Worm (Caenorhabditis elegans) whole organism, young adult: Measurements from ENCODE around the gene crh-2.

Experiments
- B0035.1 ChIP-seq: sonication (generic microtip); optimal IDR thresholded peaks from 2 replicates; lab custom pipeline; 2016; ENCODE audit warnings: missing genetic modification characterization, mild to moderate bottlenecking, missing compliant biosample characterization, missing genotype, missing genetic modification reagents
- F10E7.11 ChIP-seq: sonication (generic microtip); optimal IDR thresholded peaks from 2 replicates; lab custom pipeline; 2017; ENCODE audit warnings: mild to moderate bottlenecking, missing genetic modification characterization, moderate library complexity, missing compliant biosample characterization
- F23B12.7 ChIP-seq: sonication (generic microtip); optimal IDR thresholded peaks from 2 replicates; lab custom pipeline; 2017; ENCODE audit warnings: missing genetic modification characterization, mild to moderate bottlenecking, missing compliant biosample characterization, antibody characterized with exemption, moderate library complexity; ENCODE audit not compliant: insufficient read depth
- F33H1.4 ChIP-seq: fragments of 200-800 bp; sonication (Bioruptor generic); IDR thresholded peaks from 2 replicates; pipeline ENCODE4 v1.3.6; 2022; ENCODE audit warnings: missing genetic modification reagents, missing genetic modification characterization, missing compliant biosample characterization
- F39B2.1 ChIP-seq: fragments of 200-800 bp; sonication (Bioruptor generic); IDR thresholded peaks from 2 replicates; pipeline ENCODE4 v1.3.6; 2022; ENCODE audit warnings: missing genetic modification reagents, missing genetic modification characterization, missing compliant biosample characterization
- F52B5.7 ChIP-seq: sonication (generic microtip); optimal IDR thresholded peaks from 2 replicates; lab custom pipeline; 2016; ENCODE audit warnings: mild to moderate bottlenecking, missing genetic modification characterization, missing compliant biosample characterization
- F57A8.1 ChIP-seq: fragments of 200-800 bp; sonication (Bioruptor generic); optimal IDR thresholded peaks from 2 replicates; lab custom pipeline; 2018; ENCODE audit warnings: mild to moderate bottlenecking, missing genetic modification characterization, moderate library complexity, missing compliant biosample characterization
- F57C9.4 ChIP-seq: sonication (generic microtip); optimal IDR thresholded peaks from 2 replicates; lab custom pipeline; 2017; ENCODE audit warnings: mild to moderate bottlenecking, missing genetic modification characterization, missing compliant biosample characterization
- Y53F4B.3 ChIP-seq: fragments of 200-800 bp; sonication (Bioruptor generic); IDR thresholded peaks from 2 replicates; pipeline ENCODE4 v1.3.6; 2022; ENCODE audit warnings: missing genetic modification reagents, missing genetic modification characterization, missing compliant biosample characterization
- aptf-3 ChIP-seq: fragments of 200-800 bp; sonication (Bioruptor generic); IDR thresholded peaks from 2 replicates; pipeline ENCODE4 v1.3.6; 2022; ENCODE audit warnings: missing genetic modification characterization, missing compliant biosample characterization
- atf-7 ChIP-seq: sonication (generic microtip); optimal IDR thresholded peaks from 2 replicates; lab custom pipeline; 2017; ENCODE audit warnings: mild to moderate bottlenecking, missing genetic modification characterization, missing compliant biosample characterization
- bed-1 ChIP-seq: fragments of 200-800 bp; sonication (Bioruptor generic); IDR thresholded peaks from 2 replicates; pipeline ENCODE4 v1.3.6; 2022; ENCODE audit warnings: missing genetic modification reagents, missing genetic modification characterization, missing compliant biosample characterization
- cebp-1 ChIP-seq, 2 experiments: fragments of 200-800 bp in 1 of 2; sonication (Bioruptor generic) in 1 of 2; sonication (generic microtip) in 1 of 2; IDR thresholded peaks in 1 of 2; optimal IDR thresholded peaks in 1 of 2; 2 replicates each; pipeline versions ENCODE4 v1.3.6 to Lab custom; 2017 to 2022; ENCODE audit warnings: missing compliant biosample characterization in 2 of 2, missing genetic modification characterization in 2 of 2, mild to moderate bottlenecking in 1 of 2, missing genetic modification reagents in 1 of 2, moderate library complexity in 1 of 2
- ceh-100 ChIP-seq: fragments of 200-800 bp; sonication (Bioruptor generic); IDR thresholded peaks from 2 replicates; pipeline ENCODE4 v1.3.6; 2022; ENCODE audit warnings: missing genetic modification reagents, missing genetic modification characterization, missing compliant biosample characterization
- ceh-58 ChIP-seq: fragments of 200-800 bp; sonication (Bioruptor generic); IDR thresholded peaks from 2 replicates; pipeline ENCODE4 v1.3.6; 2022; ENCODE audit warnings: missing genetic modification characterization, missing compliant biosample characterization
- chd-7 ChIP-seq: sonication (generic microtip); optimal IDR thresholded peaks from 2 replicates; lab custom pipeline; 2016; ENCODE audit warnings: mild to moderate bottlenecking, missing genetic modification characterization, moderate library complexity, missing compliant biosample characterization
- dpl-1 ChIP-seq: fragments of 150-350 bp; optimal IDR thresholded peaks from 2 replicates; lab custom pipeline; 2014; ENCODE audit warnings: missing biosample characterization, missing genetic modification reagents, missing genetic modification characterization
- egl-44 ChIP-seq: fragments of 200-800 bp; sonication (Bioruptor generic); IDR thresholded peaks from 2 replicates; pipeline ENCODE4 v1.3.6; 2022; ENCODE audit warnings: missing genetic modification reagents, missing genetic modification characterization, missing compliant biosample characterization
- egrh-3 ChIP-seq: fragments of 200-800 bp; sonication (Bioruptor generic); IDR thresholded peaks from 2 replicates; pipeline ENCODE4 v1.3.6; 2022; ENCODE audit warnings: missing genetic modification reagents, missing genetic modification characterization, missing compliant biosample characterization
- fkh-3 ChIP-seq: sonication (generic microtip); optimal IDR thresholded peaks from 2 replicates; lab custom pipeline; 2016; ENCODE audit warnings: mild to moderate bottlenecking, missing genetic modification characterization, missing compliant biosample characterization
- hsf-1 ChIP-seq: fragments of 200-800 bp; sonication (Bioruptor generic); IDR thresholded peaks from 2 replicates; pipeline ENCODE4 v1.3.6; 2022; ENCODE audit warnings: missing genetic modification reagents, missing genetic modification characterization, missing compliant biosample characterization
- lag-1 ChIP-seq: fragments of 200-800 bp; sonication (Bioruptor generic); IDR thresholded peaks from 2 replicates; pipeline ENCODE4 v1.3.6; 2022; ENCODE audit warnings: missing genetic modification reagents, missing genetic modification characterization, missing compliant biosample characterization
- lin-54 ChIP-seq: fragments of 200-800 bp; sonication (Bioruptor generic); optimal IDR thresholded peaks from 2 replicates; lab custom pipeline; 2018; ENCODE audit warnings: mild to moderate bottlenecking, missing genetic modification characterization, missing compliant biosample characterization
- madf-3 ChIP-seq: fragments of 200-800 bp; sonication (Bioruptor generic); IDR thresholded peaks from 2 replicates; pipeline ENCODE4 v1.3.6; 2022; ENCODE audit warnings: missing genetic modification reagents, missing genetic modification characterization, missing compliant biosample characterization
- mes-4 ChIP-seq: sonication (generic microtip); optimal IDR thresholded peaks from 2 replicates; lab custom pipeline; 2016; ENCODE audit warnings: missing genotype, missing genetic modification characterization, missing compliant biosample characterization
- nfya-2 ChIP-seq: fragments of 200-800 bp; sonication (Bioruptor generic); IDR thresholded peaks from 2 replicates; pipeline ENCODE4 v1.3.6; 2022; ENCODE audit warnings: missing genetic modification reagents, missing genetic modification characterization, missing compliant biosample characterization
- nfyb-1 ChIP-seq: fragments of 200-800 bp; sonication (Bioruptor generic); IDR thresholded peaks from 2 replicates; pipeline ENCODE4 v1.3.6; 2022; ENCODE audit warnings: missing genetic modification reagents, missing genetic modification characterization, missing compliant biosample characterization
- nhr-80 ChIP-seq: sonication (generic microtip); optimal IDR thresholded peaks from 2 replicates; lab custom pipeline; 2016; ENCODE audit warnings: missing genetic modification characterization, missing compliant biosample characterization
- pbrm-1 ChIP-seq: fragments of 200-800 bp; sonication (Bioruptor generic); IDR thresholded peaks from 2 replicates; pipeline ENCODE4 v1.3.6; 2022; ENCODE audit warnings: missing genetic modification reagents, missing genetic modification characterization, missing compliant biosample characterization
- rpc-1 ChIP-seq, 2 experiments: fragments of 150-350 bp in 1 of 2; sonication (generic microtip) in 1 of 2; optimal IDR thresholded peaks; 2 replicates each; lab custom pipeline; 2014 to 2018; ENCODE audit warnings: missing biosample characterization in 1 of 2, missing genetic modification characterization in 1 of 2, missing genetic modification reagents in 1 of 2, missing genotype in 1 of 2
- snpc-1.3 ChIP-seq: sonication (generic microtip); optimal IDR thresholded peaks from 2 replicates; lab custom pipeline; 2017; ENCODE audit warnings: missing genetic modification characterization, mild to moderate bottlenecking, missing compliant biosample characterization, antibody characterized with exemption, moderate library complexity, missing genotype, missing genetic modification reagents; ENCODE audit not compliant: insufficient read depth
- sptf-2 ChIP-seq: fragments of 200-800 bp; sonication (Bioruptor generic); optimal IDR thresholded peaks from 2 replicates; lab custom pipeline; 2018; ENCODE audit warnings: mild to moderate bottlenecking, missing genetic modification characterization, missing compliant biosample characterization
- tbp1 ChIP-seq: fragments of 200-800 bp; sonication (Bioruptor generic); optimal IDR thresholded peaks from 2 replicates; lab custom pipeline; 2018; ENCODE audit warnings: mild to moderate bottlenecking, missing genetic modification characterization, missing compliant biosample characterization
- tbx-9 ChIP-seq: sonication (generic microtip); optimal IDR thresholded peaks from 2 replicates; lab custom pipeline; 2016; ENCODE audit warnings: borderline replicate concordance, missing genetic modification characterization, inconsistent platforms, missing compliant biosample characterization
- tlf-1 ChIP-seq: fragments of 200-800 bp; sonication (Bioruptor generic); optimal IDR thresholded peaks from 2 replicates; lab custom pipeline; 2018; ENCODE audit warnings: mild to moderate bottlenecking, missing genetic modification characterization, missing compliant biosample characterization
- zfh-2 ChIP-seq: fragments of 200-800 bp; sonication (Bioruptor generic); conservative IDR thresholded peaks from 2 replicates; pipeline ENCODE4 v1.3.6; 2022; ENCODE audit warnings: missing genetic modification reagents, missing genetic modification characterization, missing compliant biosample characterization
- zim-3 ChIP-seq: sonication (generic microtip); optimal IDR thresholded peaks from 2 replicates; lab custom pipeline; 2017; ENCODE audit warnings: mild to moderate bottlenecking, missing genetic modification characterization, moderate library complexity, missing compliant biosample characterization

crh-2 gene

ce11 chrII:5211970-5212369 lies 24.6 kb upstream of the crh-2 start, which contains the start of gene C34F11.2:
TSS of gene C34F11.2 (plus strand) at chrII:5212270.
- TF ChIP-seq zfh-2 (GFP tag; lab: Robert Waterston, UW), result no peak
- TF ChIP-seq F52B5.7 (tag; lab: Kevin White, UChicago), result no peak
- no peak for TF ChIP-seq ceh-58 (GFP tag; lab: Robert Waterston, UW)
- TF ChIP-seq rpc-1 (optimal IDR thresholded peaks at IDR 0.05; lab: Kevin White, UChicago), result no peak
- TF ChIP-seq rpc-1 (tag; optimal IDR thresholded peaks at IDR 0.05; lab: Kevin White, UChicago), result no peak
- TF ChIP-seq madf-3, result no peak
- TF ChIP-seq F57A8.1 (GFP tag; lab: Kevin White, UChicago), result no peak
- TF ChIP-seq egl-44 (GFP tag; lab: Robert Waterston, UW), result no peak

- no peak for TF ChIP-seq zim-3 (tag; lab: Kevin White, UChicago)
- TF ChIP-seq nfya-2 (GFP tag; lab: Robert Waterston, UW), result no peak
- no peak for TF ChIP-seq F10E7.11 (tag; lab: Kevin White, UChicago)
- TF ChIP-seq F33H1.4 (GFP tag; lab: Robert Waterston, UW), result no peak
- TF ChIP-seq F57C9.4 (tag; lab: Kevin White, UChicago), result no peak
- no peak for TF ChIP-seq F39B2.1 (GFP tag; lab: Robert Waterston, UW)
- no peak for TF ChIP-seq ceh-100 (GFP tag; lab: Robert Waterston, UW)
- TF ChIP-seq F23B12.7 (tag; lab: Kevin White, UChicago), result no peak
- TF ChIP-seq hsf-1, result no peak
- TF ChIP-seq snpc-1.3 (tag; lab: Kevin White, UChicago), result no peak
- no peak for TF ChIP-seq sptf-2
- no peak for TF ChIP-seq aptf-3 (GFP tag; lab: Robert Waterston, UW)
Observed at ce11 chrII:5210830-5211229, 23.5 kb upstream of the crh-2 start, which contains the start of gene C34F11.8. TSS of gene C34F11.8 (minus strand) at chrII:5210964.

- TF ChIP-seq F39B2.1 (GFP tag; lab: Robert Waterston, UW) (no peak), nfyb-1 (no peak), lin-54 (no peak), fkh-3 (tag; lab: Kevin White, UChicago) (no peak), tbx-9 (no peak)
Observed at ce11 chrII:5209122-5209521, 21.8 kb upstream of the crh-2 start.

ce11 chrII:5205286-5205685 lies 17.9 kb upstream of the crh-2 start:
- TF ChIP-seq pbrm-1 (GFP tag; lab: Robert Waterston, UW) (no peak), tlf-1 (no peak), nfya-2 (GFP tag; lab: Robert Waterston, UW) (no peak), tbp1 (GFP tag; lab: Kevin White, UChicago) (no peak), F10E7.11 (tag; lab: Kevin White, UChicago) (no peak), chd-7 (tag; lab: Kevin White, UChicago) (no peak), Y53F4B.3 (no peak), ceh-58 (GFP tag; lab: Robert Waterston, UW) (no peak), mes-4 (tag; lab: Kevin White, UChicago) (no peak), F23B12.7 (tag; lab: Kevin White, UChicago) (no peak), dpl-1 (GFP tag; lab: Kevin White, UChicago) (no peak), lag-1 (GFP tag; lab: Robert Waterston, UW) (no peak)

- TF ChIP-seq atf-7 (no peak), sptf-2 (no peak), egrh-3 (GFP tag; lab: Robert Waterston, UW) (no peak), bed-1 (no peak), nhr-80 (tag; lab: Kevin White, UChicago) (peak; percentile 47), cebp-1 (GFP tag; IDR thresholded peaks at IDR 0.05; lab: Robert Waterston, UW) (peak; percentile 44; the same call in 1 of the 2 replicates), cebp-1 (tag; optimal IDR thresholded peaks at IDR 0.05; lab: Kevin White, UChicago) (peak; percentile 64), B0035.1 (tag; lab: Kevin White, UChicago) (no peak)
- TF ChIP-seq, all 124 proteins: peak for 2
Observed at ce11 chrII:5202930-5203329, 15.6 kb upstream of the crh-2 start, which contains the start of gene ampd-1. TSS of gene ampd-1 (plus strand) at chrII:5203322.
